Worm (Caenorhabditis elegans) whole organism, L4 larva: ENCODE measurements around the gene lron-7.

Experiments
- jun-1 ChIP-seq: fragments of 150-350 bp; optimal IDR thresholded peaks from 2 replicates; lab custom pipeline; 2014; ENCODE audit warnings: missing biosample characterization, missing genetic modification reagents, missing genetic modification characterization
- mdl-1 ChIP-seq, 2 experiments: fragments of 150-350 bp in 1 of 2; sonication (generic microtip) in 1 of 2; optimal IDR thresholded peaks; 2 replicates each; lab custom pipeline; 2014 to 2017; ENCODE audit warnings: missing biosample characterization in 2 of 2, missing genetic modification characterization in 2 of 2
- nhr-237 ChIP-seq: sonication (generic microtip); optimal IDR thresholded peaks from 2 replicates; lab custom pipeline; 2017; ENCODE audit warnings: missing biosample characterization, missing genetic modification characterization
- nhr-28 ChIP-seq: fragments of 150-350 bp; optimal IDR thresholded peaks from 2 replicates; lab custom pipeline; 2014; ENCODE audit warnings: missing biosample characterization, missing genetic modification characterization
- nhr-76 ChIP-seq: fragments of 150-350 bp; optimal IDR thresholded peaks from 2 replicates; lab custom pipeline; 2014; ENCODE audit warnings: missing biosample characterization, missing genetic modification characterization
- pha-4 ChIP-seq, 2 experiments: fragments of 150-350 bp in 1 of 2; fragments of 200-800 bp in 1 of 2; sonication (Bioruptor generic) in 1 of 2; IDR thresholded peaks in 1 of 2; optimal IDR thresholded peaks in 1 of 2; 2 replicates each; pipeline versions ENCODE4 v1.3.6 to Lab custom; 2014 to 2022; ENCODE audit warnings: missing genetic modification characterization in 2 of 2, missing genetic modification reagents in 2 of 2, missing biosample characterization in 1 of 2, missing compliant biosample characterization in 1 of 2
- pqm-1 ChIP-seq: sonication (generic microtip); optimal IDR thresholded peaks from 2 replicates; lab custom pipeline; 2017; ENCODE audit warnings: missing biosample characterization, missing genetic modification characterization
- snpc-4 ChIP-seq: fragments of 150-350 bp; optimal IDR thresholded peaks from 2 replicates; lab custom pipeline; 2014; ENCODE audit warnings: missing biosample characterization, missing genetic modification characterization
- zag-1 ChIP-seq: fragments of 150-350 bp; optimal IDR thresholded peaks from 2 replicates; lab custom pipeline; 2014; ENCODE audit warnings: missing biosample characterization, missing genetic modification characterization

- no peak for TF ChIP-seq nhr-28 (tag; lab: Kevin White, UChicago)
- TF ChIP-seq jun-1 (tag; lab: Kevin White, UChicago), result no peak
- no peak for TF ChIP-seq pha-4 (GFP tag; IDR thresholded peaks at IDR 0.05; lab: Robert Waterston, UW)
- TF ChIP-seq pha-4 (tag; optimal IDR thresholded peaks at IDR 0.05; lab: Kevin White, UChicago), result no peak
- TF ChIP-seq mdl-1 (tag; optimal IDR thresholded peaks at IDR 0.05; lab: Kevin White, UChicago), result no peak
- TF ChIP-seq nhr-76 (tag; lab: Kevin White, UChicago), result no peak
- TF ChIP-seq zag-1 (tag; lab: Kevin White, UChicago), result no peak
- no peak for TF ChIP-seq nhr-237
- TF ChIP-seq pqm-1 (tag; lab: Kevin White, UChicago), result no peak
- TF ChIP-seq snpc-4 (tag; lab: Kevin White, UChicago), result no peak
Observed at ce11 chrX:7281347-7281746, 10.6 kb upstream of the lron-7 start.
